Worm (Caenorhabditis elegans): Measurements from ENCODE around the gene F38E11.9.
A peak's percentile ranks its signal among the peaks of the same experiment; 100 is the strongest.

Gene F38E11.9

ce11 chrIV:9447209-9447608, 3.4 kb upstream of the F38E11.9 start, which contains the start of gene hsp-12.6:
Gene hsp-12.6 (minus strand): TSS chrIV:9447228.
- TF ChIP-seq pes-1 (GFP tag; IDR thresholded peaks at IDR 0.05) = no peak
- TF ChIP-seq ceh-36 (tag; optimal IDR thresholded peaks at IDR 0.05) = no peak
- no peak for TF ChIP-seq scrt-1 (GFP tag; IDR thresholded peaks at IDR 0.05)
- no peak for TF ChIP-seq hmbx-1 (tag; optimal IDR thresholded peaks at IDR 0.05)
- TF ChIP-seq tbx-11 (GFP tag; IDR thresholded peaks at IDR 0.05) = no peak
- TF ChIP-seq flt-1 (GFP tag; IDR thresholded peaks at IDR 0.05) = no peak
- TF ChIP-seq B0310.2 (tag; optimal IDR thresholded peaks at IDR 0.05) = no peak
- TF ChIP-seq F13C5.2 (tag; optimal IDR thresholded peaks at IDR 0.05) = no peak
- no peak for TF ChIP-seq hmg-4 (GFP tag; optimal IDR thresholded peaks at IDR 0.05)
- TF ChIP-seq ama-1 (optimal IDR thresholded peaks at IDR 0.05) = no peak
- no peak for TF ChIP-seq ets-7 (tag; optimal IDR thresholded peaks at IDR 0.05)
- no peak for TF ChIP-seq tbx-37 (GFP tag; conservative IDR thresholded peaks at IDR 0.05)
- TF ChIP-seq tra-4 (tag; optimal IDR thresholded peaks at IDR 0.05) = no peak

ce11 chrIV:9445407-9445806, 1.6 kb upstream of the F38E11.9 start, which contains the start of gene hsp-12.3:
Gene hsp-12.3 (minus strand): TSS chrIV:9445507.
- TF ChIP-seq pes-1 (GFP tag; IDR thresholded peaks at IDR 0.05) = no peak
- no peak for TF ChIP-seq tra-4 (tag; optimal IDR thresholded peaks at IDR 0.05)
- TF ChIP-seq hnd-1 (tag; optimal IDR thresholded peaks at IDR 0.05) = no peak
- TF ChIP-seq flt-1 (GFP tag; IDR thresholded peaks at IDR 0.05) = no peak
- TF ChIP-seq ets-7 (tag; optimal IDR thresholded peaks at IDR 0.05) = no peak
- no peak for TF ChIP-seq aly-1 (tag; optimal IDR thresholded peaks at IDR 0.05)
- no peak for TF ChIP-seq ceh-36 (tag; optimal IDR thresholded peaks at IDR 0.05)
- no peak for TF ChIP-seq scrt-1 (GFP tag; IDR thresholded peaks at IDR 0.05)
- no peak for TF ChIP-seq B0310.2 (tag; optimal IDR thresholded peaks at IDR 0.05)
- no peak for TF ChIP-seq tbx-37 (GFP tag; conservative IDR thresholded peaks at IDR 0.05)
- no peak for TF ChIP-seq sea-1 (GFP tag; conservative IDR thresholded peaks at IDR 0.05)
- no peak for TF ChIP-seq ama-1 (optimal IDR thresholded peaks at IDR 0.05)
- TF ChIP-seq hmbx-1 (tag; optimal IDR thresholded peaks at IDR 0.05) = no peak
- no peak for TF ChIP-seq tbx-11 (GFP tag; IDR thresholded peaks at IDR 0.05)
- no peak for TF ChIP-seq F13C5.2 (tag; optimal IDR thresholded peaks at IDR 0.05)
- TF ChIP-seq hmg-4 (GFP tag; optimal IDR thresholded peaks at IDR 0.05) = no peak
- no peak for TF ChIP-seq ceh-13 (GFP tag; optimal IDR thresholded peaks at IDR 0.05)

ce11 chrIV:9444417-9445026, 682 bp upstream of the F38E11.9 start:
- TF ChIP-seq ceh-13 (GFP tag; optimal IDR thresholded peaks at IDR 0.05) (no peak), tra-4 (tag; optimal IDR thresholded peaks at IDR 0.05) (no peak), B0310.2 (tag; optimal IDR thresholded peaks at IDR 0.05) (peak; percentile 3), flt-1 (GFP tag; IDR thresholded peaks at IDR 0.05) (peak; percentile 69), sea-1 (GFP tag; conservative IDR thresholded peaks at IDR 0.05) (0 out of 2 replicates have a peak, but pooled peaks have one; percentile 19), hmg-4 (GFP tag; optimal IDR thresholded peaks at IDR 0.05) (peak; percentile 57), aly-1 (tag; optimal IDR thresholded peaks at IDR 0.05) (no peak), F13C5.2 (tag; optimal IDR thresholded peaks at IDR 0.05) (peak; percentile 85), ama-1 (optimal IDR thresholded peaks at IDR 0.05) (peak; percentile 93)

- no peak for TF ChIP-seq hmg-4 (GFP tag; optimal IDR thresholded peaks at IDR 0.05)
Observed at ce11 chrIV:9442106-9442532, 1.7 kb downstream of the F38E11.9 start.

- TF ChIP-seq hmg-4 (GFP tag; optimal IDR thresholded peaks at IDR 0.05) = no peak
- TF ChIP-seq ets-7 (tag; optimal IDR thresholded peaks at IDR 0.05) = no peak
- no peak for TF ChIP-seq ceh-36 (tag; optimal IDR thresholded peaks at IDR 0.05)
- no peak for TF ChIP-seq hmbx-1 (tag; optimal IDR thresholded peaks at IDR 0.05)
- TF ChIP-seq tra-4 (tag; optimal IDR thresholded peaks at IDR 0.05) = no peak
- TF ChIP-seq tbx-11 (GFP tag; IDR thresholded peaks at IDR 0.05) = no peak
- TF ChIP-seq ama-1 (optimal IDR thresholded peaks at IDR 0.05) = no peak
- no peak for TF ChIP-seq hnd-1 (tag; optimal IDR thresholded peaks at IDR 0.05)
- no peak for TF ChIP-seq flt-1 (GFP tag; IDR thresholded peaks at IDR 0.05)
- TF ChIP-seq scrt-1 (GFP tag; IDR thresholded peaks at IDR 0.05) = no peak
- no peak for TF ChIP-seq tbx-37 (GFP tag; conservative IDR thresholded peaks at IDR 0.05)
- no peak for TF ChIP-seq pes-1 (GFP tag; IDR thresholded peaks at IDR 0.05)
- no peak for TF ChIP-seq B0310.2 (tag; optimal IDR thresholded peaks at IDR 0.05)
Observed at ce11 chrIV:9441391-9441790, 2.4 kb downstream of the F38E11.9 start.

- TF ChIP-seq hnd-1 (tag; optimal IDR thresholded peaks at IDR 0.05) (no peak), F13C5.2 (tag; optimal IDR thresholded peaks at IDR 0.05) (no peak), pes-1 (GFP tag; IDR thresholded peaks at IDR 0.05) (no peak), tbx-11 (GFP tag; IDR thresholded peaks at IDR 0.05) (no peak), ceh-36 (tag; optimal IDR thresholded peaks at IDR 0.05) (no peak), aly-1 (tag; optimal IDR thresholded peaks at IDR 0.05) (peak; percentile 18), flt-1 (GFP tag; IDR thresholded peaks at IDR 0.05) (no peak)
Observed at ce11 chrIV:9440880-9441336, 2.9 kb downstream of the F38E11.9 start, which contains the start of gene idh-1. Gene idh-1 (minus strand): TSS chrIV:9441107.

ce11 chrIV:9438753-9439152, 5.1 kb downstream of the F38E11.9 start:
- TF ChIP-seq hmbx-1 (tag; optimal IDR thresholded peaks at IDR 0.05) (no peak), F13C5.2 (tag; optimal IDR thresholded peaks at IDR 0.05) (no peak), tbx-37 (GFP tag; conservative IDR thresholded peaks at IDR 0.05) (no peak), ceh-36 (tag; optimal IDR thresholded peaks at IDR 0.05) (no peak), hmg-4 (GFP tag; optimal IDR thresholded peaks at IDR 0.05) (no peak)

- no peak for TF ChIP-seq ceh-13 (GFP tag; optimal IDR thresholded peaks at IDR 0.05)
- no peak for TF ChIP-seq hmbx-1 (tag; optimal IDR thresholded peaks at IDR 0.05)
- TF ChIP-seq scrt-1 (GFP tag; IDR thresholded peaks at IDR 0.05) = no peak
- no peak for TF ChIP-seq tra-4 (tag; optimal IDR thresholded peaks at IDR 0.05)
- TF ChIP-seq pes-1 (GFP tag; IDR thresholded peaks at IDR 0.05) = no peak
- TF ChIP-seq flt-1 (GFP tag; IDR thresholded peaks at IDR 0.05) = no peak
- no peak for TF ChIP-seq tbx-11 (GFP tag; IDR thresholded peaks at IDR 0.05)
- no peak for TF ChIP-seq hmg-4 (GFP tag; optimal IDR thresholded peaks at IDR 0.05)
- TF ChIP-seq F13C5.2 (tag; optimal IDR thresholded peaks at IDR 0.05) = no peak
- TF ChIP-seq aly-1 (tag; optimal IDR thresholded peaks at IDR 0.05) = no peak
- no peak for TF ChIP-seq B0310.2 (tag; optimal IDR thresholded peaks at IDR 0.05)
- no peak for TF ChIP-seq ceh-36 (tag; optimal IDR thresholded peaks at IDR 0.05)
- TF ChIP-seq tbx-37 (GFP tag; conservative IDR thresholded peaks at IDR 0.05) = no peak
Observed at ce11 chrIV:9432327-9432726, 11.5 kb downstream of the F38E11.9 start.
